Worm (Caenorhabditis elegans) whole organism, L2 larva: ENCODE measurements around the gene Y62H9A.15.

Experiments
- ama-1 ChIP-seq: fragments of 150-350 bp; optimal IDR thresholded peaks from 2 replicates; lab custom pipeline; 2018; ENCODE audit warnings: inconsistent platforms
- nhr-21 ChIP-seq: fragments of 150-350 bp; optimal IDR thresholded peaks from 2 replicates; lab custom pipeline; 2014; ENCODE audit warnings: missing biosample characterization, missing genetic modification characterization

DNA sequence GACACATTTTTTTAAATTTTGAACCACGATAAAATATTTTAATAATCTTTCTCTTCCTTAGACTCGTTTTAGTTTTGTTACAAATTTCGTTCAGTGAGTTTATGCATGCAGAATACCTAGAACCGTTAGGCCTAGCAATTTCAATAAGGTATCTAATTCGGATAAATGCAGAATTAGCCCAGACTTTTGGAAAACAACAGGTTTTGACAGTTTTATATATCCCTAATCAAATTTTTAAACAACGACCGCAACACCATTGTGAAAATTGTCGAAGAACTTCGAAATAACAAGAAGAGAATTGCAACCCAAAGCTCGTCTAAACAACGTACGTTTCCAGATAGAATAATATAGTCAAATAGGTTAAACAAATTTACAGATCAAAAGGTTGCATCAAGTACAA lies 8.0 kb upstream of the Y62H9A.15 start, which contains the start of gene Y62H9A.16:
- TF ChIP-seq nhr-21 (tag; lab: Kevin White, UChicago) (no peak), ama-1 (lab: Kevin White, UChicago) (no peak)
